Worm (Caenorhabditis elegans) whole organism, L3 larva: ENCODE data around the gene marg-1.

ENCODE experiments used
- aly-2 ChIP-seq: fragments of 150-350 bp; optimal IDR thresholded peaks from 2 replicates; lab custom pipeline; 2014; ENCODE audit warnings: missing biosample characterization, missing genetic modification characterization
- ceh-16 ChIP-seq: sonication (generic microtip); optimal IDR thresholded peaks from 2 replicates; lab custom pipeline; 2017; ENCODE audit warnings: missing biosample characterization, missing genetic modification characterization
- egl-27 ChIP-seq: sonication (generic microtip); optimal IDR thresholded peaks from 4 replicates; lab custom pipeline; 2017; ENCODE audit warnings: missing biosample characterization, missing genetic modification reagents, missing genetic modification characterization
- elt-2 ChIP-seq: sonication (generic microtip); optimal IDR thresholded peaks from 2 replicates; lab custom pipeline; 2016; ENCODE audit warnings: missing genetic modification reagents, mild to moderate bottlenecking, missing genetic modification characterization, missing compliant biosample characterization
- fkh-10 ChIP-seq: sonication (generic microtip); optimal IDR thresholded peaks from 2 replicates; lab custom pipeline; 2017; ENCODE audit warnings: missing biosample characterization, missing genetic modification reagents, missing genetic modification characterization
- fos-1 ChIP-seq: fragments of 150-350 bp; optimal IDR thresholded peaks from 2 replicates; lab custom pipeline; 2014; ENCODE audit warnings: missing biosample characterization, missing genetic modification characterization
- jun-1 ChIP-seq: fragments of 150-350 bp; optimal IDR thresholded peaks from 2 replicates; lab custom pipeline; 2014; ENCODE audit warnings: missing biosample characterization, missing genetic modification reagents, missing genetic modification characterization
- nhr-76 ChIP-seq: fragments of 150-350 bp; sonication (generic microtip); optimal IDR thresholded peaks from 5 replicates; lab custom pipeline; 2014; ENCODE audit warnings: missing biosample characterization, missing genetic modification characterization
- unc-62 ChIP-seq: fragments of 150-350 bp; sonication (generic microtip); optimal IDR thresholded peaks from 4 replicates; lab custom pipeline; 2014; ENCODE audit warnings: missing biosample characterization, missing genetic modification reagents, missing genetic modification characterization

DNA sequence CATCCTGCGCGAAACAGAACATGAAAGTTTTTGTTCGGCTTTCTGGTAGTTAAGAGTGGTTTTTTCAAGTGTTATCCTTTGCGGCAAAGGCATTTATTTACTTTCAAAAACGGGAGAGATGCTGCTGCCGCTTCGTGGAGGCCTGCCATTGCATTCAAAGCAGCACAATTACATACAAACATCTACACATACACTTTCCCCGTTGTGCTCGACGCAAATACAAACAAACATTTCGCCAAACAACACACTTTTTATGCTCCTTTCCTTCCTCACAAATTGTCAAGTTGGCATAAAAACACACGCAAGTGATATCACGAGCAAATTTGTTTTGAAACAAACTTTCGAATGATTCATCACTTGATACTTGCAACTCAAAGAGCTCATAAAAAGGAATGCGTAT, 45.2 kb upstream of the marg-1 start:
- no peak for TF ChIP-seq nhr-76
- no peak for TF ChIP-seq jun-1 (tag; lab: Kevin White, UChicago)
- no peak for TF ChIP-seq fkh-10 (GFP tag; lab: Kevin White, UChicago)
- TF ChIP-seq elt-2 (tag; lab: Kevin White, UChicago) = peak; percentile 44
- TF ChIP-seq egl-27 = no peak
- TF ChIP-seq unc-62 = no peak
- TF ChIP-seq aly-2 (tag; lab: Kevin White, UChicago) = no peak
- TF ChIP-seq fos-1 (tag; lab: Kevin White, UChicago) = no peak
- no peak for TF ChIP-seq ceh-16 (tag; lab: Kevin White, UChicago)
